Fruit fly (Drosophila melanogaster) whole organism, adult: ENCODE data around the gene Pkg21D.

Experiments
- CG7045 ChIP-seq: fragments of 200-800 bp; sonication (Bioruptor generic); optimal IDR thresholded peaks from 2 replicates; lab custom pipeline; 2017; ENCODE audit warnings: missing biosample characterization, mild to moderate bottlenecking, missing genetic modification characterization
- CG7101 ChIP-seq: fragments of 200-800 bp; sonication (Bioruptor generic); optimal IDR thresholded peaks from 2 replicates; lab custom pipeline; 2018; ENCODE audit warnings: missing biosample characterization, mild to moderate bottlenecking, missing genetic modification characterization, moderate library complexity
- Crg-1 ChIP-seq: fragments of 200-800 bp; sonication (Bioruptor generic); optimal IDR thresholded peaks from 2 replicates; lab custom pipeline; 2016; ENCODE audit warnings: missing biosample characterization, missing genetic modification characterization
- Mnt ChIP-seq: fragments of 200-800 bp; sonication (Bioruptor generic); optimal IDR thresholded peaks from 2 replicates; lab custom pipeline; 2016; ENCODE audit warnings: missing biosample characterization, mild to moderate bottlenecking, missing genetic modification characterization
- cic ChIP-seq: fragments of 200-800 bp; sonication (Bioruptor generic); optimal IDR thresholded peaks from 2 replicates; lab custom pipeline; 2017; ENCODE audit warnings: missing biosample characterization, mild to moderate bottlenecking, missing genetic modification characterization, moderate library complexity
- kay ChIP-seq: fragments of 200-800 bp; sonication (Bioruptor generic); peaks from one replicate; lab custom pipeline; 2016; ENCODE audit warnings: missing biosample characterization, missing genetic modification characterization, borderline replicate concordance
- ovo ChIP-seq: fragments of 200-800 bp; sonication (Bioruptor generic); optimal IDR thresholded peaks from 2 replicates; lab custom pipeline; 2016; ENCODE audit warnings: missing biosample characterization, missing genetic modification characterization
- pad ChIP-seq: fragments of 200-800 bp; sonication (Bioruptor generic); optimal IDR thresholded peaks from 3 replicates; lab custom pipeline; 2017; ENCODE audit warnings: missing biosample characterization, missing genetic modification characterization, mild to moderate bottlenecking, moderate library complexity, missing genetic modification reagents
- tj ChIP-seq: fragments of 200-800 bp; sonication (Bioruptor generic); optimal IDR thresholded peaks from 3 replicates; lab custom pipeline; 2017; ENCODE audit warnings: missing biosample characterization, mild to moderate bottlenecking, missing genetic modification characterization, moderate library complexity
- toe ChIP-seq: fragments of 200-800 bp; sonication (Bioruptor generic); optimal IDR thresholded peaks from 2 replicates; lab custom pipeline; 2016; ENCODE audit warnings: missing biosample characterization, missing genetic modification characterization

DNA sequence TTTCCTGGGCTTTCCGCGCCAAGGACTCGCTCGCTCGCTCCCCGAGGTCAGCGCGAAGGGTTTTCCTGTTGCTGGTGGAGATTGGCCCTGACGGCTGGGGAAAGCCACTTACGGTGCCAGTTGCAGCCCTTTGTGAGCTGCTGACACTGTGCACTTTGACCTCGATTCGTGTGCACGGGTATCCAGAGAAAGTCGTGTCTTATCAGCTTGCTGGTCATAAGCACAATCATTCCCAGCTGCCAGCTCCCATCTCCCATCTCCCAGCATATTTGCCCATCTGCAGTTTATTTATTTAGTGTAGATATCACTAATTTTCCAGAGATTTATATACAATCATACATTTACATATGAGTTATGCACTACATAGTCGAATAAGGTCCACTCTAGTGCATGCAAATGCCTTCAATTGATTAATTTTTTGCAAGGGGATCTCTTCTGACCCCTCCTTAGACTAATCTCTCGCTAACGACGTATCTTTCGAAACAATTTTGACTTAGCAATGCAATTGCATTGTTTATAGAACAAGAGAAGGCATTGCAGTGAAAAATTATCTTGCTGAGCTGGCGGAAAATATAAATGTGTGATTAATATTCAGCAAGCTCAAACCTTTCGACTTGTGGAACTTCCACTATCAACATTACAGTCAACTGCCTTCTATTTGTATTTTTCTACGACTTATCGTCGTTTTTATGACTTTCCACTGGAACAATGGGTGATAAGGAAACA, 31.6 kb upstream of the Pkg21D start:
- TF ChIP-seq Mnt (GFP tag; lab: Kevin White, UChicago) = no peak
- peak; percentile 93 for TF ChIP-seq tj (GFP tag; lab: Kevin White, UChicago)
- TF ChIP-seq ovo (GFP tag; lab: Kevin White, UChicago) = no peak
- TF ChIP-seq kay (GFP tag; lab: Kevin White, UChicago) = no peak
- TF ChIP-seq cic (GFP tag; lab: Kevin White, UChicago) = peak; percentile 21
- no peak for TF ChIP-seq toe
- TF ChIP-seq Crg-1 (GFP tag; lab: Kevin White, UChicago) = peak; percentile 16
- TF ChIP-seq CG7101 (tag; lab: Kevin White, UChicago) = peak; percentile 4
- no peak for TF ChIP-seq pad
- TF ChIP-seq CG7045 = no peak
